Worm (Caenorhabditis elegans) whole organism, L3 larva: Measurements from ENCODE around the gene fbxa-219.

ENCODE experiments used
- egl-27 ChIP-seq: sonication (generic microtip); optimal IDR thresholded peaks from 4 replicates; lab custom pipeline; 2017; ENCODE audit warnings: missing biosample characterization, missing genetic modification reagents, missing genetic modification characterization
- mdl-1 ChIP-seq: fragments of 150-350 bp; optimal IDR thresholded peaks from 2 replicates; lab custom pipeline; 2014; ENCODE audit warnings: missing biosample characterization, missing genetic modification characterization
- snpc-4 ChIP-seq: fragments of 150-350 bp; optimal IDR thresholded peaks from 2 replicates; lab custom pipeline; 2014; ENCODE audit warnings: missing biosample characterization, missing genetic modification characterization
- ztf-4 ChIP-seq: fragments of 150-350 bp; optimal IDR thresholded peaks from 2 replicates; lab custom pipeline; 2014; ENCODE audit warnings: missing biosample characterization, missing genetic modification characterization

DNA sequence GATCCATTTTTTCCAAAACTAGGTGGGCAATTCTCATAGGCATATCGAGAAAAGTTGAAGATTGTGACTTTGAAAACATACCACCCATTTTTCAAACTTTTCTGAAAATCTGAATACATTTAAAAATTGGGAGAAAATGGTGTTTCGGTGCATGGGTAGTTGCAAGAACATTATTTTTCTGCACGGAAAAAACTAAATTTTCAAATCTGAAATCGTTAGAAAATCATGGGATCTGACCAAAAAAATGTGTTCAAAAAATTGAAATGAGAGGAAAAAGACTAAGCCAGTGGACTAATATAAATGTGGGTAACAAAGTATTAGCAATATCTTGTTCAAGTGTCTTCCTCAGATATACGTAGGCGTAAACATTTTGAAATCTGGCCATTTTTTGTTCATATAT is 32.4 kb upstream of the fbxa-219 start, which contains the start of gene fbxa-43:
- no peak for TF ChIP-seq egl-27
- no peak for TF ChIP-seq ztf-4
- no peak for TF ChIP-seq mdl-1
- TF ChIP-seq snpc-4 (tag; lab: Kevin White, UChicago) = no peak
